Worm (Caenorhabditis elegans) whole organism, young adult: ENCODE measurements around the gene hsp-6.

Experiments
- B0019.2 ChIP-seq: fragments of 200-800 bp; sonication (Bioruptor generic); conservative IDR thresholded peaks from 2 replicates; pipeline ENCODE4 v1.3.6; 2022; ENCODE audit warnings: missing genetic modification reagents, missing genetic modification characterization, missing compliant biosample characterization
- B0261.1 ChIP-seq: sonication (generic microtip); optimal IDR thresholded peaks from 2 replicates; lab custom pipeline; 2016; ENCODE audit warnings: mild to moderate bottlenecking, missing genetic modification characterization, moderate library complexity, missing compliant biosample characterization
- B0336.3 ChIP-seq: fragments of 200-800 bp; sonication (Bioruptor generic); IDR thresholded peaks from 2 replicates; pipeline ENCODE4 v1.3.6; 2022; ENCODE audit warnings: missing genetic modification characterization, missing compliant biosample characterization
- F10E7.11 ChIP-seq: sonication (generic microtip); optimal IDR thresholded peaks from 2 replicates; lab custom pipeline; 2017; ENCODE audit warnings: mild to moderate bottlenecking, missing genetic modification characterization, moderate library complexity, missing compliant biosample characterization
- F22D6.2 ChIP-seq: sonication (generic microtip); optimal IDR thresholded peaks from 2 replicates; lab custom pipeline; 2016; ENCODE audit warnings: mild to moderate bottlenecking, missing genetic modification characterization, missing compliant biosample characterization
- F37B4.10 ChIP-seq: fragments of 200-800 bp; sonication (Bioruptor generic); IDR thresholded peaks from 2 replicates; pipeline ENCODE4 v1.3.6; 2022; ENCODE audit warnings: missing genetic modification characterization, missing compliant biosample characterization
- F57A8.1 ChIP-seq: fragments of 200-800 bp; sonication (Bioruptor generic); optimal IDR thresholded peaks from 2 replicates; lab custom pipeline; 2018; ENCODE audit warnings: mild to moderate bottlenecking, missing genetic modification characterization, moderate library complexity, missing compliant biosample characterization
- K12H6.12 ChIP-seq: fragments of 200-800 bp; sonication (Bioruptor generic); optimal IDR thresholded peaks from 2 replicates; lab custom pipeline; 2018; ENCODE audit warnings: mild to moderate bottlenecking, missing genetic modification characterization, missing compliant biosample characterization
- Y95B8A.8 ChIP-seq: fragments of 200-800 bp; sonication (Bioruptor generic); IDR thresholded peaks from 2 replicates; pipeline ENCODE4 v1.3.6; 2022; ENCODE audit warnings: missing genetic modification reagents, missing genetic modification characterization, missing compliant biosample characterization
- ama-1 ChIP-seq, 3 experiments: fragments of 150-350 bp in 1 of 3; sonication (generic microtip) in 2 of 3; optimal IDR thresholded peaks; 2 replicates each; lab custom pipeline; 2014 to 2018; ENCODE audit warnings: missing biosample characterization in 2 of 3, missing genetic modification characterization in 2 of 3, missing genetic modification reagents in 2 of 3
- aptf-2 ChIP-seq: fragments of 200-800 bp; sonication (Bioruptor generic); conservative IDR thresholded peaks from 2 replicates; pipeline ENCODE4 v1.3.6; 2022; ENCODE audit warnings: missing genetic modification reagents, missing genetic modification characterization, missing compliant biosample characterization
- aptf-3 ChIP-seq: fragments of 200-800 bp; sonication (Bioruptor generic); IDR thresholded peaks from 2 replicates; pipeline ENCODE4 v1.3.6; 2022; ENCODE audit warnings: missing genetic modification characterization, missing compliant biosample characterization
- bed-2 ChIP-seq: fragments of 200-800 bp; sonication (Bioruptor generic); IDR thresholded peaks from 2 replicates; pipeline ENCODE4 v1.3.6; 2022; ENCODE audit warnings: missing genetic modification reagents, missing genetic modification characterization, missing compliant biosample characterization
- ccch-3 ChIP-seq: fragments of 200-800 bp; sonication (Bioruptor generic); optimal IDR thresholded peaks from 2 replicates; lab custom pipeline; 2018; ENCODE audit warnings: mild to moderate bottlenecking, missing genetic modification characterization, missing compliant biosample characterization
- ceh-27 ChIP-seq: fragments of 200-800 bp; sonication (Bioruptor generic); optimal IDR thresholded peaks from 2 replicates; lab custom pipeline; 2018; ENCODE audit warnings: mild to moderate bottlenecking, missing genetic modification characterization, moderate library complexity, missing compliant biosample characterization
- ceh-58 ChIP-seq: fragments of 200-800 bp; sonication (Bioruptor generic); IDR thresholded peaks from 2 replicates; pipeline ENCODE4 v1.3.6; 2022; ENCODE audit warnings: missing genetic modification characterization, missing compliant biosample characterization
- chd-7 ChIP-seq: sonication (generic microtip); optimal IDR thresholded peaks from 2 replicates; lab custom pipeline; 2016; ENCODE audit warnings: mild to moderate bottlenecking, missing genetic modification characterization, moderate library complexity, missing compliant biosample characterization
- dpl-1 ChIP-seq: fragments of 150-350 bp; optimal IDR thresholded peaks from 2 replicates; lab custom pipeline; 2014; ENCODE audit warnings: missing biosample characterization, missing genetic modification reagents, missing genetic modification characterization
- egl-44 ChIP-seq: fragments of 200-800 bp; sonication (Bioruptor generic); IDR thresholded peaks from 2 replicates; pipeline ENCODE4 v1.3.6; 2022; ENCODE audit warnings: missing genetic modification reagents, missing genetic modification characterization, missing compliant biosample characterization
- egrh-3 ChIP-seq: fragments of 200-800 bp; sonication (Bioruptor generic); IDR thresholded peaks from 2 replicates; pipeline ENCODE4 v1.3.6; 2022; ENCODE audit warnings: missing genetic modification reagents, missing genetic modification characterization, missing compliant biosample characterization
- ekl-4 ChIP-seq: fragments of 200-800 bp; sonication (Bioruptor generic); IDR thresholded peaks from 2 replicates; pipeline ENCODE4 v1.3.6; 2022; ENCODE audit warnings: missing genetic modification reagents, missing genetic modification characterization, missing compliant biosample characterization
- ets-4 ChIP-seq: fragments of 200-800 bp; sonication (Bioruptor generic); optimal IDR thresholded peaks from 2 replicates; lab custom pipeline; 2018; ENCODE audit warnings: mild to moderate bottlenecking, missing genetic modification characterization, missing compliant biosample characterization
- fkh-3 ChIP-seq: sonication (generic microtip); optimal IDR thresholded peaks from 2 replicates; lab custom pipeline; 2016; ENCODE audit warnings: mild to moderate bottlenecking, missing genetic modification characterization, missing compliant biosample characterization
- hlh-26 ChIP-seq: fragments of 200-800 bp; sonication (Bioruptor generic); conservative IDR thresholded peaks from 2 replicates; pipeline ENCODE4 v1.3.6; 2022; ENCODE audit warnings: missing genetic modification reagents, missing genetic modification characterization, missing compliant biosample characterization
- let-607 ChIP-seq, 2 experiments: fragments of 200-800 bp in 1 of 2; sonication (Bioruptor generic) in 1 of 2; sonication (generic microtip) in 1 of 2; optimal IDR thresholded peaks; 2 replicates each; lab custom pipeline; 2016 to 2018; ENCODE audit warnings: mild to moderate bottlenecking in 2 of 2, missing compliant biosample characterization in 2 of 2, missing genetic modification characterization in 2 of 2, moderate library complexity in 2 of 2, missing genotype in 1 of 2
- lin-26 ChIP-seq: fragments of 200-800 bp; sonication (Bioruptor generic); IDR thresholded peaks from 2 replicates; pipeline ENCODE4 v1.3.6; 2022; ENCODE audit warnings: missing genetic modification reagents, missing genetic modification characterization, missing compliant biosample characterization
- lin-35 ChIP-seq, 3 experiments: fragments of 150-350 bp in 2 of 3; sonication (generic microtip) in 1 of 3; optimal IDR thresholded peaks; 2 replicates each; lab custom pipeline; 2014 to 2018; ENCODE audit warnings: missing biosample characterization in 3 of 3, missing genetic modification characterization in 3 of 3, missing genetic modification reagents in 3 of 3
- lsy-27 ChIP-seq: sonication (generic microtip); optimal IDR thresholded peaks from 2 replicates; lab custom pipeline; 2017; ENCODE audit warnings: missing genetic modification characterization, mild to moderate bottlenecking, missing compliant biosample characterization, antibody characterized with exemption, missing genotype, borderline replicate concordance; ENCODE audit not compliant: insufficient read depth
- madf-3 ChIP-seq: fragments of 200-800 bp; sonication (Bioruptor generic); IDR thresholded peaks from 2 replicates; pipeline ENCODE4 v1.3.6; 2022; ENCODE audit warnings: missing genetic modification reagents, missing genetic modification characterization, missing compliant biosample characterization
- mel-28 ChIP-seq: sonication (generic microtip); optimal IDR thresholded peaks from 2 replicates; lab custom pipeline; 2016; ENCODE audit warnings: borderline replicate concordance, mild to moderate bottlenecking, missing genetic modification characterization, missing compliant biosample characterization
- nfya-2 ChIP-seq: fragments of 200-800 bp; sonication (Bioruptor generic); IDR thresholded peaks from 2 replicates; pipeline ENCODE4 v1.3.6; 2022; ENCODE audit warnings: missing genetic modification reagents, missing genetic modification characterization, missing compliant biosample characterization
- nhr-27 ChIP-seq: fragments of 200-800 bp; sonication (Bioruptor generic); optimal IDR thresholded peaks from 2 replicates; lab custom pipeline; 2018; ENCODE audit warnings: mild to moderate bottlenecking, missing genetic modification characterization, moderate library complexity, missing compliant biosample characterization
- nhr-80 ChIP-seq: sonication (generic microtip); optimal IDR thresholded peaks from 2 replicates; lab custom pipeline; 2016; ENCODE audit warnings: missing genetic modification characterization, missing compliant biosample characterization
- nhr-90 ChIP-seq: sonication (generic microtip); optimal IDR thresholded peaks from 2 replicates; lab custom pipeline; 2016; ENCODE audit warnings: missing genotype, mild to moderate bottlenecking, missing genetic modification characterization, missing compliant biosample characterization
- pha-4 ChIP-seq: fragments of 150-350 bp; sonication (generic microtip); optimal IDR thresholded peaks from 2 replicates; lab custom pipeline; 2014; ENCODE audit warnings: missing biosample characterization, missing genetic modification reagents, missing genetic modification characterization
- snpc-1.1 ChIP-seq: sonication (generic microtip); optimal IDR thresholded peaks from 2 replicates; lab custom pipeline; 2017; ENCODE audit warnings: missing genetic modification characterization, mild to moderate bottlenecking, missing compliant biosample characterization, antibody characterized with exemption, moderate library complexity, missing genotype, missing genetic modification reagents; ENCODE audit not compliant: insufficient read depth
- snpc-1.3 ChIP-seq: sonication (generic microtip); optimal IDR thresholded peaks from 2 replicates; lab custom pipeline; 2017; ENCODE audit warnings: missing genetic modification characterization, mild to moderate bottlenecking, missing compliant biosample characterization, antibody characterized with exemption, moderate library complexity, missing genotype, missing genetic modification reagents; ENCODE audit not compliant: insufficient read depth
- snpc-4 ChIP-seq, 5 experiments: fragments of 150-350 bp in 1 of 5; sonication (generic microtip) in 4 of 5; optimal IDR thresholded peaks; 2 replicates each; lab custom pipeline; 2014 to 2018; ENCODE audit warnings: missing genetic modification characterization in 5 of 5, missing biosample characterization in 3 of 5, antibody characterized with exemption in 2 of 5, mild to moderate bottlenecking in 2 of 5, missing compliant biosample characterization in 2 of 5, missing genotype in 2 of 5, moderate library complexity in 2 of 5, missing genetic modification reagents in 1 of 5
- sptf-2 ChIP-seq: fragments of 200-800 bp; sonication (Bioruptor generic); optimal IDR thresholded peaks from 2 replicates; lab custom pipeline; 2018; ENCODE audit warnings: mild to moderate bottlenecking, missing genetic modification characterization, missing compliant biosample characterization
- tbp1 ChIP-seq: fragments of 200-800 bp; sonication (Bioruptor generic); optimal IDR thresholded peaks from 2 replicates; lab custom pipeline; 2018; ENCODE audit warnings: mild to moderate bottlenecking, missing genetic modification characterization, missing compliant biosample characterization
- tlf-1 ChIP-seq: fragments of 200-800 bp; sonication (Bioruptor generic); optimal IDR thresholded peaks from 2 replicates; lab custom pipeline; 2018; ENCODE audit warnings: mild to moderate bottlenecking, missing genetic modification characterization, missing compliant biosample characterization
- ztf-22 ChIP-seq: fragments of 200-800 bp; sonication (Bioruptor generic); optimal IDR thresholded peaks from 2 replicates; lab custom pipeline; 2018; ENCODE audit warnings: mild to moderate bottlenecking, missing genetic modification characterization, moderate library complexity, missing compliant biosample characterization
- ztf-25 ChIP-seq: fragments of 200-800 bp; sonication (Bioruptor generic); IDR thresholded peaks from 2 replicates; pipeline ENCODE4 v1.3.6; 2022; ENCODE audit warnings: missing genetic modification reagents, missing genetic modification characterization, missing compliant biosample characterization
- ztf-26 ChIP-seq: sonication (generic microtip); optimal IDR thresholded peaks from 2 replicates; lab custom pipeline; 2017; ENCODE audit warnings: missing genetic modification characterization, missing compliant biosample characterization
- ztf-28 ChIP-seq: fragments of 200-800 bp; sonication (Bioruptor generic); IDR thresholded peaks from 2 replicates; pipeline ENCODE4 v1.3.6; 2022; ENCODE audit warnings: missing genetic modification reagents, missing genetic modification characterization, missing compliant biosample characterization

Gene hsp-6

ce11 chrV:4823683-4824391 is 2.7 kb downstream of the hsp-6 start (continued):
- TF ChIP-seq snpc-4 (GFP tag; optimal IDR thresholded peaks at IDR 0.05; lab: Kevin White, UChicago) (no peak), snpc-4 (tag; optimal IDR thresholded peaks at IDR 0.05; lab: Kevin White, UChicago) (peak in 2 of 4 experiments; percentile 30 to 37), sptf-2 (GFP tag; lab: Kevin White, UChicago) (no peak), ekl-4 (peak; percentile 7; the same call in 1 of the 2 replicates), ccch-3 (GFP tag; lab: Kevin White, UChicago) (peak; percentile 33), nhr-80 (tag; lab: Kevin White, UChicago) (no peak), Y95B8A.8 (GFP tag; lab: Robert Waterston, UW) (0 out of 2 replicates have a peak, but pooled peaks have one; percentile 48), B0261.1 (tag; lab: Kevin White, UChicago) (peak; percentile 32), ets-4 (GFP tag; lab: Kevin White, UChicago) (no peak), ceh-27 (no peak), tlf-1 (peak; percentile 63), B0019.2 (GFP tag; lab: Robert Waterston, UW) (no peak), F10E7.11 (peak; percentile 92), egl-44 (GFP tag; lab: Robert Waterston, UW) (no peak), K12H6.12 (peak; percentile 46), B0336.3 (GFP tag; lab: Robert Waterston, UW) (peak; percentile 85), let-607 (tag; optimal IDR thresholded peaks at IDR 0.05; lab: Kevin White, UChicago) (peak in 1 of 2 experiments; percentile 60), dpl-1 (GFP tag; lab: Kevin White, UChicago) (no peak), madf-3 (GFP tag; lab: Robert Waterston, UW) (0 out of 2 replicates have a peak, but pooled peaks have one; percentile 1), chd-7 (tag; lab: Kevin White, UChicago) (peak; percentile 69), ztf-25 (GFP tag; lab: Robert Waterston, UW) (no peak), snpc-1.1 (tag; lab: Kevin White, UChicago) (no peak), tbp1 (peak; percentile 3), bed-2 (no peak), ama-1 (optimal IDR thresholded peaks at IDR 0.05; lab: Kevin White, UChicago) (peak; percentile 80), ama-1 (GFP tag; optimal IDR thresholded peaks at IDR 0.05; lab: Kevin White, UChicago) (peak; percentile 18 to 62), ztf-22 (GFP tag; lab: Kevin White, UChicago) (no peak), aptf-2 (no peak), hlh-26 (GFP tag; lab: Robert Waterston, UW) (no peak), lsy-27 (tag; lab: Kevin White, UChicago) (no peak), snpc-1.3 (tag; lab: Kevin White, UChicago) (no peak), F37B4.10 (GFP tag; lab: Robert Waterston, UW) (no peak), fkh-3 (peak; percentile 48), ceh-58 (GFP tag; lab: Robert Waterston, UW) (no peak), lin-26 (GFP tag; lab: Robert Waterston, UW) (peak; percentile 56), nhr-27 (tag; lab: Kevin White, UChicago) (no peak), aptf-3 (GFP tag; lab: Robert Waterston, UW) (peak; percentile 46; the same call in 1 of the 2 replicates), nfya-2 (GFP tag; lab: Robert Waterston, UW) (no peak), nhr-90 (tag; lab: Kevin White, UChicago) (no peak), egrh-3 (no peak), pha-4 (tag; lab: Kevin White, UChicago) (no peak), mel-28 (no peak), ztf-28 (GFP tag; lab: Robert Waterston, UW) (no peak), F22D6.2 (tag; lab: Kevin White, UChicago) (no peak), lin-35 (GFP tag; optimal IDR thresholded peaks at IDR 0.05; lab: Kevin White, UChicago) (peak in 1 of 3 experiments; percentile 3), F57A8.1 (GFP tag; lab: Kevin White, UChicago) (no peak), ztf-26 (tag; lab: Kevin White, UChicago) (peak; percentile 92)
